Fruit fly (Drosophila melanogaster) whole organism, wandering third instar larva: ENCODE measurements around the gene Nadsyn.

Experiments
- CrebA ChIP-seq: fragments of 200-800 bp; sonication (Bioruptor generic); optimal IDR thresholded peaks from 2 replicates; lab custom pipeline; 2016; ENCODE audit warnings: missing biosample characterization, mild to moderate bottlenecking, missing genetic modification characterization, borderline replicate concordance
- Dfd ChIP-seq: fragments of >200 bp; optimal IDR thresholded peaks from 2 replicates; lab custom pipeline; 2017; ENCODE audit warnings: missing biosample characterization, missing genetic modification characterization
- GATAd ChIP-seq: sonication (Bioruptor generic); optimal IDR thresholded peaks from 2 replicates; lab custom pipeline; 2016; ENCODE audit warnings: missing biosample characterization, missing genetic modification characterization
- Hr83 ChIP-seq: fragments of 200-300 bp; sonication (Bioruptor generic); optimal IDR thresholded peaks from 2 replicates; lab custom pipeline; 2016; ENCODE audit warnings: missing biosample characterization, mild to moderate bottlenecking, missing genetic modification characterization, moderate library complexity; ENCODE audit not compliant: poor library complexity, severe bottlenecking
- Sp1 ChIP-seq: fragments of 200-800 bp; sonication (Bioruptor generic); optimal IDR thresholded peaks from 3 replicates; lab custom pipeline; 2019; ENCODE audit warnings: missing biosample characterization, mild to moderate bottlenecking, missing genetic modification characterization, moderate library complexity
- br ChIP-seq: fragments of 200-800 bp; sonication (Bioruptor generic); optimal IDR thresholded peaks from 2 replicates; lab custom pipeline; 2016; ENCODE audit warnings: missing biosample characterization, missing genetic modification characterization
- dsf ChIP-seq: sonication (Bioruptor generic); optimal IDR thresholded peaks from 2 replicates; lab custom pipeline; 2016; ENCODE audit warnings: missing biosample characterization, missing genetic modification characterization, borderline replicate concordance
- ey ChIP-seq: fragments of 200-800 bp; sonication (Bioruptor generic); optimal IDR thresholded peaks from 2 replicates; lab custom pipeline; 2016; ENCODE audit warnings: missing biosample characterization, missing genetic modification characterization
- fru ChIP-seq: fragments of 200-800 bp; sonication (Bioruptor generic); optimal IDR thresholded peaks from 3 replicates; lab custom pipeline; 2016; ENCODE audit warnings: missing biosample characterization, mild to moderate bottlenecking, missing genetic modification characterization
- h ChIP-seq: fragments of 200-800 bp; sonication (Bioruptor generic); optimal IDR thresholded peaks from 3 replicates; lab custom pipeline; 2016; ENCODE audit warnings: missing biosample characterization, mild to moderate bottlenecking, missing genetic modification characterization
- lola ChIP-seq: fragments of >200 bp; optimal IDR thresholded peaks from 2 replicates; lab custom pipeline; 2017; ENCODE audit warnings: missing biosample characterization, missing genetic modification characterization
- pan ChIP-seq: fragments of >200 bp; optimal IDR thresholded peaks from 2 replicates; lab custom pipeline; 2017
- psq ChIP-seq: fragments of 200-800 bp; sonication (Bioruptor generic); optimal IDR thresholded peaks from 3 replicates; lab custom pipeline; 2017; ENCODE audit warnings: missing biosample characterization, mild to moderate bottlenecking, missing genetic modification characterization, moderate library complexity
- sv ChIP-seq: fragments of 200-800 bp; sonication (Bioruptor generic); optimal IDR thresholded peaks from 3 replicates; lab custom pipeline; 2016; ENCODE audit warnings: missing biosample characterization, missing genetic modification characterization

- no peak for TF ChIP-seq ey (GFP tag; lab: Kevin White, UChicago)
- no peak for TF ChIP-seq h
- no peak for TF ChIP-seq br (GFP tag; lab: Kevin White, UChicago)
- TF ChIP-seq Hr83 (GFP tag; lab: Kevin White, UChicago) = no peak
- no peak for TF ChIP-seq psq (GFP tag; lab: Kevin White, UChicago)
- no peak for TF ChIP-seq fru (GFP tag; lab: Kevin White, UChicago)
- no peak for TF ChIP-seq pan (lab: Kevin White, UChicago)
- TF ChIP-seq sv (GFP tag; lab: Kevin White, UChicago) = no peak
- no peak for TF ChIP-seq lola (GFP tag; lab: Kevin White, UChicago)
- no peak for TF ChIP-seq Sp1 (GFP tag; lab: Kevin White, UChicago)
- no peak for TF ChIP-seq GATAd (GFP tag; lab: Kevin White, UChicago)
- no peak for TF ChIP-seq CrebA (GFP tag; lab: Kevin White, UChicago)
- no peak for TF ChIP-seq dsf (GFP tag; lab: Kevin White, UChicago)
- no peak for TF ChIP-seq Dfd
Observed at dm6 chrX:13749873-13750241, 31.8 kb upstream of the Nadsyn start.
